Fruit fly (Drosophila melanogaster): ENCODE measurements around the gene CG42724.

DNA sequence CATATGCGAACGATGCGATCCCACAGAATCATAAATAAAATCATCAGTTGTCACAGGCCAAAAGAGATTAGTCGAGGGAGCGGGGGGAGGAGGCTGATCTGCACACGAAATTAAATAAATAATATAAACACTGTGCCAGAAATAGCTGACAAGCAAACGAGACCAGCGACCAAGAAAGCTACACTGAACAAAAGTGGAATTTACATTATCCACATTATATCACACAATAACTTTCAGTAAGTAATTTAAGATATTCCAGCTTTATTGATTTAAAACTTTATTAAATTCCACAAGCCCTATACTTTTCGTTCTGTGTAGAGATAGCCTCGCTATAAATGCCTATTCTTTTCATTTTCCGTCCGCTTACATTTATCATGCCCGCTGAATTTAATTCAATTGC, 36.1 kb upstream of the CG42724 start:
- TF ChIP-seq psq (optimal IDR thresholded peaks at IDR 0.05) (no peak), insv (optimal IDR thresholded peaks at IDR 0.05) (no peak), Myc (optimal IDR thresholded peaks at IDR 0.05) (no peak), Sin3A (optimal IDR thresholded peaks at IDR 0.05) (no peak), h (optimal IDR thresholded peaks at IDR 0.05) (no peak), ttk (optimal IDR thresholded peaks at IDR 0.05) (no peak)

All from Kc167 (cell line).